Worm (Caenorhabditis elegans): Measurements from ENCODE around the gene R05G6.3.

R05G6.3 gene

ce11 chrIV:7488457-7488783 lies 27.9 kb upstream of the R05G6.3 start:
- TF ChIP-seq nhr-11 (tag; optimal IDR thresholded peaks at IDR 0.05) = no peak
- no peak for TF ChIP-seq ceh-22 (tag; optimal IDR thresholded peaks at IDR 0.05)
- no peak for TF ChIP-seq nfya-1 (tag; optimal IDR thresholded peaks at IDR 0.05)
- no peak for TF ChIP-seq hlh-15 (tag; optimal IDR thresholded peaks at IDR 0.05)
- TF ChIP-seq T23F11.4 (GFP tag; optimal IDR thresholded peaks at IDR 0.05) = no peak
- no peak for TF ChIP-seq unc-55 (GFP tag; optimal IDR thresholded peaks at IDR 0.05)
- TF ChIP-seq nhr-232 (tag; optimal IDR thresholded peaks at IDR 0.05) = no peak
- no peak for TF ChIP-seq tbx-7 (tag; optimal IDR thresholded peaks at IDR 0.05)
- no peak for TF ChIP-seq unc-86 (tag; optimal IDR thresholded peaks at IDR 0.05)
- no peak for TF ChIP-seq fax-1 (tag; optimal IDR thresholded peaks at IDR 0.05)
- TF ChIP-seq ceh-14 (tag; optimal IDR thresholded peaks at IDR 0.05) = no peak

DNA sequence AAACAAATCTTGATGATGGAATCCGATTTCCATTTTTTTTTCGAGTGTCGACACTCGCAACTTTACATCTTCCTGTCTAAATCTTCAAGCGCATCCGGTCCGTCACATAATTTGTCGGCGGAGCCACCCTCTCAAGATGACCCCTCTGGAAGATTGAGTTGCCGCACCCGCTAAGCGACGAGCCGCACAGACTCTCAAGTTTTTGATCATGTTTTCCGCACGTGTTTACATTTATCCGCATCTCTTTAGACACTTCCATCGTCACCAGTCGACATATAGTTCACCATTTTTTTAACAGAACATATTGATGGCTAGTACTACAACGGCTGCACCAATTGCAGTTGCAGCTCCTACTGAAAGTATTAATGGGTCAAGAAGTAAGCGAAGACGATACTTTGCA lies 24.9 kb upstream of the R05G6.3 start, which contains the start of gene F55G1.1:
Gene F55G1.1, plus strand, starts transcription at position 301 of the 400 bp plus-strand sequence.
- TF ChIP-seq fax-1 (tag; optimal IDR thresholded peaks at IDR 0.05) = no peak
- TF ChIP-seq dmd-4 (tag; optimal IDR thresholded peaks at IDR 0.05; ENCODE audit: borderline replicate concordance) = no peak
- no peak for TF ChIP-seq tbx-2 (tag; optimal IDR thresholded peaks at IDR 0.05)
- TF ChIP-seq eyg-1 (tag; optimal IDR thresholded peaks at IDR 0.05) = no peak
- no peak for TF ChIP-seq odd-2 (tag; optimal IDR thresholded peaks at IDR 0.05)
- no peak for TF ChIP-seq ceh-19 (GFP tag; optimal IDR thresholded peaks at IDR 0.05)
- no peak for TF ChIP-seq ceh-14 (tag; optimal IDR thresholded peaks at IDR 0.05)
- TF ChIP-seq nhr-11 (tag; optimal IDR thresholded peaks at IDR 0.05) = no peak
- no peak for TF ChIP-seq hlh-30 (tag; optimal IDR thresholded peaks at IDR 0.05; ENCODE audit: insufficient read depth)
- TF ChIP-seq ceh-6 (GFP tag; optimal IDR thresholded peaks at IDR 0.05) = no peak

DNA sequence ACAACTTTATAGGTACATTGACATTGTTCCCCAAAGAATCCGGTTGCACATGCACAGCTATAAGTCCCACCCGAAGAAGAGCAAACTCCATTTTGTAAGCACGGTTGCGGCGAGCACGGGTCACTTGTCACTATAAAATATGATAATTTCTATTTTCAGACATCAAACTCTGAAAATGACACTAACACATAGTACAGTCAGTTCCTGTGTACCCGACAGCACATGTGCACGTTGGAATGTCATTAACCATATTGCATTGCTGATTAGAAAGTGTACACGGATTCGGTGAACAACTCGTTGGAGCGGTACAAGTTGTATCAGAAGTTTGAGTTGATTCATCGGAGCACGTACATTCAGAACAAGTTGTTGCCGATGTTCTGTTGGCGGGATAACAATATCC lies 19.1 kb upstream of the R05G6.3 start:
- no peak for TF ChIP-seq sox-4 (tag; optimal IDR thresholded peaks at IDR 0.05)
- TF ChIP-seq unc-86 (tag; optimal IDR thresholded peaks at IDR 0.05) = no peak
- no peak for TF ChIP-seq fax-1 (tag; optimal IDR thresholded peaks at IDR 0.05)
- no peak for TF ChIP-seq madf-2 (tag; optimal IDR thresholded peaks at IDR 0.05)
- no peak for TF ChIP-seq tbx-2 (tag; optimal IDR thresholded peaks at IDR 0.05)

DNA sequence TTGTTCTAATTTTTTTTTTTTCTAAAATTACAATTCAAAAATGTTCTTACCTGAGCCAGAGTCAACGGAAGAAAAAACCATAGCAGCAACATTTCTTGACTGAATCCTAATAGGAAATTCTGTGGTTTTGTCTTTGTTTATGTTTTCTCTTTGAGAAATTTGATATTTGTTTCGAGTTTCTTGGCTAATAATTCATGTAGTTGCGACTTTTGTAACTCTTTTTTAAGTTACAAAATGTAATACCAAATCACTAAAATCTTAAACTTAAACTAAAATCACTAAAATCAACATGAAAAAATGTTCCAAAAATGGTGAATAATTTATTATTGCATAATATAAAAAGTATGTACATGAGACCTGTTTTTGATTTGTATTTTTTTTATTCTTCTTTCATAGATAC lies 18.6 kb upstream of the R05G6.3 start, which contains the start of gene egas-4:
Gene egas-4, minus strand, starts transcription at position 101 of the 400 bp plus-strand sequence.
- no peak for TF ChIP-seq sdc-2 (tag; optimal IDR thresholded peaks at IDR 0.05)
- TF ChIP-seq unc-86 (tag; optimal IDR thresholded peaks at IDR 0.05) = no peak
- TF ChIP-seq ceh-14 (tag; optimal IDR thresholded peaks at IDR 0.05) = no peak
- no peak for TF ChIP-seq eyg-1 (tag; optimal IDR thresholded peaks at IDR 0.05)
- no peak for TF ChIP-seq ttx-3 (tag; optimal IDR thresholded peaks at IDR 0.05)
- no peak for TF ChIP-seq mec-3 (tag; optimal IDR thresholded peaks at IDR 0.05; ENCODE audit: borderline replicate concordance)
- no peak for TF ChIP-seq nhr-11 (tag; optimal IDR thresholded peaks at IDR 0.05)
- no peak for TF ChIP-seq npax-4 (tag; optimal IDR thresholded peaks at IDR 0.05)
- no peak for TF ChIP-seq dmd-4 (tag; optimal IDR thresholded peaks at IDR 0.05; ENCODE audit: borderline replicate concordance)
- TF ChIP-seq ceh-6 (GFP tag; optimal IDR thresholded peaks at IDR 0.05) = no peak
- TF ChIP-seq sox-4 (tag; optimal IDR thresholded peaks at IDR 0.05) = no peak
- TF ChIP-seq Y22D7AL.16 (tag; optimal IDR thresholded peaks at IDR 0.05) = no peak
- no peak for TF ChIP-seq hlh-6 (tag; optimal IDR thresholded peaks at IDR 0.05)

DNA sequence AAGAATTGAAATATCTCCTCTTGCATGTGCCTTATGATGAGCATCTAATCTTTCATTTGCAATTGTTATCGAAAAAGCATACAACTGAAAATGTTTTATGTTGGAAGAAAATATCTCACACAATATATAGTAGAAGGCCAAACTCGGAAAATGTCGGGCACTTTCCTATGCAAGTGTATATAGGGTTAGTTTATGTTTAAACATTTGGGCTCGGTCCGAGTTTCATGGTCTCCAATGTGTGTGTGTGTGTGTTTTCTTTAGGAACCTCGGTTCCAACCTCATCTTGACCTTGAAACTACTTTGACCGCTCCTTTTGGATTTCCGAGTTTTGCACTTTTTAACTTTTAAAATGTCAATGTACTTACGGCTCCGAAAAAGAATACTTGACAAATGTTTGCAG lies 17.1 kb upstream of the R05G6.3 start:
- no peak for TF ChIP-seq hlh-30 (tag; optimal IDR thresholded peaks at IDR 0.05; ENCODE audit: insufficient read depth)
- TF ChIP-seq odd-2 (tag; optimal IDR thresholded peaks at IDR 0.05) = no peak
- no peak for TF ChIP-seq pha-4 (tag; optimal IDR thresholded peaks at IDR 0.05)
- no peak for TF ChIP-seq ama-1 (optimal IDR thresholded peaks at IDR 0.05)
- TF ChIP-seq ttx-3 (tag; optimal IDR thresholded peaks at IDR 0.05) = no peak
- TF ChIP-seq nhr-232 (tag; optimal IDR thresholded peaks at IDR 0.05) = no peak

- TF ChIP-seq elt-4 (tag; optimal IDR thresholded peaks at IDR 0.05) (no peak), ceh-9 (tag; optimal IDR thresholded peaks at IDR 0.05) (no peak), pax-1 (tag; optimal IDR thresholded peaks at IDR 0.05) (no peak), tbx-2 (tag; optimal IDR thresholded peaks at IDR 0.05) (no peak), nfya-1 (tag; optimal IDR thresholded peaks at IDR 0.05) (no peak), tbx-7 (tag; optimal IDR thresholded peaks at IDR 0.05) (no peak)
Measured at ce11 chrIV:7500924-7501323, 15.4 kb upstream of the R05G6.3 start.

Measured in whole organism, late embryonic.